Worm (Caenorhabditis elegans) whole organism, dauer: ENCODE data around the gene ztf-18.

Source experiments
- unc-62 ChIP-seq: sonication (generic microtip); optimal IDR thresholded peaks from 2 replicates; lab custom pipeline; 2017; ENCODE audit warnings: missing biosample characterization, missing genetic modification reagents, missing genetic modification characterization

ztf-18 gene

DNA sequence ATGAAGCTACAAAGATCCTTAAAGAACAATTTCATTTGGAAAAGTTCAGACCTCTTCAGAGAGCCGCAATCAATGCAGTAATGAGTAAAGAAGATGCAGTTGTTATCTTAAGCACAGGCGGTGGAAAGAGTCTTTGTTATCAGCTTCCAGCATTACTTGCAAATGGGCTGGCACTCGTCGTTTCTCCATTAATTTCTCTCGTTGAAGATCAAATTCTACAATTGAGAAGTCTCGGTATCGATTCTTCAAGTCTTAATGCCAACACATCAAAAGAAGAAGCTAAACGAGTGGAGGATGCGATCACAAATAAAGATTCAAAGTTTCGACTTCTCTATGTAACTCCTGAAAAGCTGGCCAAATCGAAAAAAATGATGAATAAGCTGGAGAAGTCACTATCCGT lies 38.6 kb downstream of the ztf-18 start:
- no peak for TF ChIP-seq unc-62 (GFP tag; lab: Kevin White, UChicago)

DNA sequence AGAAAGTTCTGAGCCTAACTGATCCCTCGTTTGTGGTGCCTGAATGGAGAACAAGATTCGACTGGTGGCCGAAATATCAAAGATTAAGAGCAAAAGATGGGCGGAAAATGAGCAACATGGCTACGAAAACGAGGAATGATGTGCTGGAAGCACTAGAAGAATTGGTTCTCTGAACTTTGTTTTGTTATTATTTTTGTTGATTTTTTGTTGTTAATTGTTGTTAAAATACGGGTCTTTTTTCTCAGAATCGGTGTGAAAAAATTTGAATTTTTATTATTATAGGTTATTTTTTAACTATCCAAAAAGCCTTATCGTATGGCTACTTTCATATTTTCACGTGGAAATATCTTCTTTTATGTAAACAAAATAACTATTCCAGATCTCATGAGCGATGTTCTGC lies 39.3 kb downstream of the ztf-18 start, which contains the start of gene K02F3.12:
K02F3.12 (plus strand) TSS at position 301 of the 400 bp plus-strand sequence.
- TF ChIP-seq unc-62 (GFP tag; lab: Kevin White, UChicago): no peak

DNA sequence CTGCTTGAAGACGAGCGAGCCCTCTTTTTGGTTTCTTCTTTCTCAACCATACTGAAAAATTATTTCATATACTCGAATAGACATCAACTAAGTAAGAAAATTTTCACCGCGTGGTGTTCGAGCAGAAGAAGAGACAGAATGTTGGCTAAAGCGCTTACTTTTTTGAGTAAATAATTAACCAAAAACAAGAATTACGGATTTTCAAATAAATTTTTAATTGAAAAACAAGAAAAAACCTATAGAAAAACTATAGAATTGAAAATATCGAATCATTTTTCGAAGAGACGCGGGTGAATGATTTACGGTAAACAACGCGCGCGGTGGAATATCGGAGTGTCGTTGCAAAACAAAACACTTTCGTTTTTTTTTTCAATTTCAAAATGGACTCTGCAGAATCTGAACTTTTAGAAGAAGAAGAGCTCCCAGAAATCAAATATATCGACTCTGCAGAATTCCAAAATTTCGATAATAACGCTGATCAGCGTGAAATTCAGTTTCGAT lies 41.6 kb downstream of the ztf-18 start, which contains the start of the genes rnp-5 and tag-51:
rnp-5 (minus strand) TSS at position 51 of the 501 bp plus-strand sequence.
tag-51 (plus strand) TSS at position 363 of the 501 bp plus-strand sequence.
- TF ChIP-seq unc-62 (GFP tag; lab: Kevin White, UChicago): no peak

DNA sequence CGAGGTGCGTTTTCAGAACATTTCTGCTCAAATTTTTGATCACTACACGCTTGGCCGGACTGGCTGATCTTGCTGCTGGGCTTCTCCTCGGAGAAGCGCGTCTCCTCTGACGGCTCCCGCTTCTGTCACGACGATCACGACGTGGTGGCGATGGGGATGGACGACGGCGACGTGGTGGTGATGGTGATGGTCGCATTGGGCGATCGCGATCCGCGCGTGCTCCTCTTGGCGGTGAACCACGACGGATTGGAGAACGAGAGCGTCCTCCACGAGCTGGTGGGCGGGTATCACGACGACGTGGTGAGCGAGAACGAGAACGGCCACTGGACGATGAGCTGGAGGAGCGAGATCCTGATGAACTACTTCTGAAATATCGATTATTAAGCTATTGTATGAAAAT lies 42.1 kb downstream of the ztf-18 start:
- no peak for TF ChIP-seq unc-62 (GFP tag; lab: Kevin White, UChicago)

DNA sequence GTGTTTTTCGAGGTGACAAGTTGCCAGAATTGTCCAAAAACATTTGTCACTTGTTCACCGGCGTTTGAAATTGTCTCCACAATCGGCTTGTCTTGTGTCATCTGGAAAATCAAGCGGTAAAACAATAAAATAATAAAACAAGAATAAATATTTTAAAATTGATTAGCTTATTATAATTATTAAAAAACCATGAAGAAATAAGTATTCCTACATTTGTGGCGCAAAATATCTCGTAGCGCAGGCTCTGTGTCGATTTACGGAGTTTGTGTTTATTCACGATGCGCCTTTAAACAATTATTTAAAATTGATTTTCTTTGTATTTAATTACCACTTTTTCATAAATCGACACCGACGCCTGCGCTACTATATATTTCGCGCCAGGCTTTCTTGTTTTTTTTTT lies 43.2 kb downstream of the ztf-18 start, which contains the start of gene moma-1:
moma-1 (minus strand) TSS at position 101 of the 400 bp plus-strand sequence.
- no peak for TF ChIP-seq unc-62 (GFP tag; lab: Kevin White, UChicago)

DNA sequence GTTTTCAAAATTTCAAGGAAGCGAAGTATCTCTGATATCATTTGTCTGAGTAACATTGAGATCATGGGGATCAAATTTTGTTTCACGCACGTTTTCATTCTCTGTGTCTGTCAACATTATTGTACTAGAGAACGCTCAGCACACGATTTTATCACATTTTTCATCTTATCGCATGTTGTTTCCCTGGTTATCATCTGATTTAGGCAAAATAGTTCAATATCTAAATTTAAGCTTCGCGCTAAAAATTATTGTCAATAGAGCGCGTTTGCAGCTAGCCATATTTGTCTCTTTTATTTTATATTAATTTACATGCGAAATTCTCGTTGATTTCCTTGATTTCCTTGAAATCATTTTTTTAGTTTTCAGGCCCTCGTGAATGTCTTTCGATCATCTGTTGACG lies 50.0 kb downstream of the ztf-18 start, which contains the start of gene K02F3.2:
K02F3.2 (plus strand) TSS at position 357 of the 400 bp plus-strand sequence.
- no peak for TF ChIP-seq unc-62 (GFP tag; lab: Kevin White, UChicago)

DNA sequence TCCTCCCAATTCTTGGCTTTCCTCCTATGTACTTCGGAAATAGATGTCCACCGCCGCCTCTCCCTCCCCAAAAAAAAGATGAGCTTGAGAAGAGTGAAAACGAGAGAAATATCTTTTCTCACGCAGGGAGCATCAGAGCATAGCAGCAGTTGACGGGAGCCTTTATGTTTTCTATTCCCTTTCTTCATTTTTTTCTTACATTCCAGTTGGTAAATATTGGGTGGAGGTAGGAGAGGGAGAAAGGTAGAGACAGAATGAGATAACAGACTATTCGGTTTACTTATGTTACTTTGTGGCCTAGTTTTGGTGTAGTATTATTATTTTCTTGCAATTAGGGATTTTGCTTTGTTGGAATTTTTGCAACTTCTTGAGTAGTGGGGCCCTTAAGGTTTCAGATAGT lies 50.9 kb downstream of the ztf-18 start:
- no peak for TF ChIP-seq unc-62 (GFP tag; lab: Kevin White, UChicago)

DNA sequence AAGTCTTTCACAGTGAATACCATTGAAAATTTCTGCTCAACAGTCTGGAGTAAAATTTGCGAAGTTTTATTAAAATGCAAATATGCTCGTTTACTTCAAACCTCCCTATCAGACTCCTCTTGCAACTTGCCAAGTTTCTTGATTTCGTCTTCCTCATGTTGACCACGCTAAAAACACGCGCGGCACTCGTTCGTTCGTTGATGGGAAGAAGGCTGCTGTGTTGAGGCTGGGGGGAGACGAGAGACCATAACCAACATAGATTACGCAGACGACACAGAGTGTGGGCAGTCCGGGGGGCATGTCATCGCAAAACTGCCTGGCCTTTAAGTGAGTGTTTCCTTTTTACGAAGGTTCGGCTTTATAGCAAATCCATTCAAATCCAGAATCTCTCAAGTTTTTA lies 51.5 kb downstream of the ztf-18 start:
- TF ChIP-seq unc-62 (GFP tag; lab: Kevin White, UChicago): no peak

DNA sequence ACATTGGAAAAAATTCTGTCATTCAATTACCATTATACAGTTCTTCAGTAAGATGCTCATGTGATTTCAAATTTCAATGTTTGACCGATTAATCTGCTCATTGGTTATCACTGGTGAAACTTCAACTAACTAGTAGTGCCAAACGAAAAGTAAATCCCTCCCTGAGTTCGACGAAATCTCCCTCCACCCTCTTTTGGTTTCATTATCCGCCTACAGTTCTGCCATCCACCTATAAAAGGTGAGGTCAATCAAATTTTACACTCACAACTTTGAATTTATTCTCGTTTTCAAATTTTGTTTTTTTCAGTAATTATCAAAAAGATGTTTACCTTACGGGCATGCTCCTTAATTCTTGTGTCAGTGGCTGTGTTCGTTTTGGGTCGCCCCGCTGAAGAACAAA lies 52.9 kb downstream of the ztf-18 start, which contains the start of gene far-8:
far-8 (plus strand) TSS at position 301 of the 400 bp plus-strand sequence.
- TF ChIP-seq unc-62 (GFP tag; lab: Kevin White, UChicago): no peak
